Worm (Caenorhabditis elegans) whole organism, L2 larva: ENCODE results near the gene F33C8.4.

Source experiments
- C34F6.9 ChIP-seq: fragments of 150-350 bp; optimal IDR thresholded peaks from 2 replicates; lab custom pipeline; 2014; ENCODE audit warnings: missing biosample characterization, missing genetic modification characterization
- F13H6.1 ChIP-seq: sonication (generic microtip); optimal IDR thresholded peaks from 2 replicates; lab custom pipeline; 2016; ENCODE audit warnings: missing genetic modification characterization, missing compliant biosample characterization
- R02D3.7 ChIP-seq: fragments of 150-350 bp; optimal IDR thresholded peaks from 2 replicates; lab custom pipeline; 2014; ENCODE audit warnings: missing biosample characterization, missing genetic modification characterization
- ZK546.5 ChIP-seq: sonication (generic microtip); optimal IDR thresholded peaks from 2 replicates; lab custom pipeline; 2017; ENCODE audit warnings: missing biosample characterization, missing genetic modification characterization
- alr-1 ChIP-seq: fragments of 150-350 bp; optimal IDR thresholded peaks from 2 replicates; lab custom pipeline; 2014; ENCODE audit warnings: missing biosample characterization, missing genetic modification characterization
- aly-2 ChIP-seq: fragments of 150-350 bp; optimal IDR thresholded peaks from 2 replicates; lab custom pipeline; 2014; ENCODE audit warnings: missing biosample characterization, missing genetic modification characterization
- ama-1 ChIP-seq: fragments of 150-350 bp; optimal IDR thresholded peaks from 2 replicates; lab custom pipeline; 2018; ENCODE audit warnings: inconsistent platforms
- blmp-1 ChIP-seq: sonication (generic microtip); optimal IDR thresholded peaks from 2 replicates; lab custom pipeline; 2017; ENCODE audit warnings: missing genetic modification characterization, mild to moderate bottlenecking, missing compliant biosample characterization, antibody characterized with exemption, moderate library complexity; ENCODE audit not compliant: insufficient read depth
- ceh-16 ChIP-seq: fragments of 150-350 bp; optimal IDR thresholded peaks from 2 replicates; lab custom pipeline; 2014; ENCODE audit warnings: missing biosample characterization, missing genetic modification characterization
- ceh-82 ChIP-seq: fragments of 150-350 bp; optimal IDR thresholded peaks from 2 replicates; lab custom pipeline; 2014; ENCODE audit warnings: missing biosample characterization, missing genetic modification characterization
- crh-2 ChIP-seq: sonication (generic microtip); optimal IDR thresholded peaks from 2 replicates; lab custom pipeline; 2017; ENCODE audit warnings: missing biosample characterization, missing genetic modification characterization
- egl-27 ChIP-seq: sonication (generic microtip); optimal IDR thresholded peaks from 3 replicates; lab custom pipeline; 2017; ENCODE audit warnings: missing biosample characterization, missing genetic modification reagents, missing genetic modification characterization
- elt-1 ChIP-seq: fragments of 150-350 bp; optimal IDR thresholded peaks from 2 replicates; lab custom pipeline; 2014; ENCODE audit warnings: missing biosample characterization, missing genetic modification characterization
- elt-3 ChIP-seq: sonication (generic microtip); optimal IDR thresholded peaks from 2 replicates; lab custom pipeline; 2017; ENCODE audit warnings: missing biosample characterization, missing genetic modification characterization
- fos-1 ChIP-seq: fragments of 150-350 bp; optimal IDR thresholded peaks from 2 replicates; lab custom pipeline; 2014; ENCODE audit warnings: missing biosample characterization, missing genetic modification characterization
- gmeb-1 ChIP-seq: fragments of 150-350 bp; optimal IDR thresholded peaks from 2 replicates; lab custom pipeline; 2014; ENCODE audit warnings: missing biosample characterization, missing genetic modification characterization
- lin-11 ChIP-seq: fragments of 150-350 bp; sonication (generic microtip); optimal IDR thresholded peaks from 2 replicates; lab custom pipeline; 2014; ENCODE audit warnings: missing biosample characterization, missing genetic modification characterization, inconsistent platforms, mixed read lengths
- lin-13 ChIP-seq: fragments of 150-350 bp; optimal IDR thresholded peaks from 2 replicates; lab custom pipeline; 2014; ENCODE audit warnings: missing biosample characterization, missing genetic modification reagents, missing genetic modification characterization
- lin-39 ChIP-seq: fragments of 150-350 bp; optimal IDR thresholded peaks from 2 replicates; lab custom pipeline; 2014; ENCODE audit warnings: missing biosample characterization, missing genetic modification reagents, missing genetic modification characterization
- lsy-2 ChIP-seq, 2 experiments: fragments of 150-350 bp in 1 of 2; sonication (generic microtip) in 1 of 2; optimal IDR thresholded peaks; 2 replicates each; lab custom pipeline; 2014 to 2017; ENCODE audit warnings: missing biosample characterization in 2 of 2, missing genetic modification characterization in 2 of 2
- mab-5 ChIP-seq: fragments of 150-350 bp; optimal IDR thresholded peaks from 2 replicates; lab custom pipeline; 2014; ENCODE audit warnings: missing biosample characterization, missing genetic modification characterization
- mdl-1 ChIP-seq, 2 experiments: fragments of 150-350 bp in 1 of 2; sonication (generic microtip) in 1 of 2; optimal IDR thresholded peaks; 2 replicates each; lab custom pipeline; 2017; ENCODE audit warnings: missing biosample characterization in 2 of 2, missing genetic modification characterization in 2 of 2
- nhr-10 ChIP-seq: sonication (generic microtip); optimal IDR thresholded peaks from 2 replicates; lab custom pipeline; 2017; ENCODE audit warnings: missing biosample characterization, missing genetic modification characterization
- nhr-12 ChIP-seq: fragments of 150-350 bp; optimal IDR thresholded peaks from 2 replicates; lab custom pipeline; 2014; ENCODE audit warnings: missing biosample characterization, missing genetic modification characterization
- nhr-129 ChIP-seq: fragments of 150-350 bp; optimal IDR thresholded peaks from 2 replicates; lab custom pipeline; 2014; ENCODE audit warnings: missing biosample characterization, missing genetic modification characterization
- nhr-21 ChIP-seq: fragments of 150-350 bp; optimal IDR thresholded peaks from 2 replicates; lab custom pipeline; 2014; ENCODE audit warnings: missing biosample characterization, missing genetic modification characterization
- nhr-23 ChIP-seq: fragments of 150-350 bp; optimal IDR thresholded peaks from 2 replicates; lab custom pipeline; 2014; ENCODE audit warnings: missing biosample characterization, missing genetic modification reagents, missing genetic modification characterization
- nhr-237 ChIP-seq: fragments of 150-350 bp; optimal IDR thresholded peaks from 2 replicates; lab custom pipeline; 2014; ENCODE audit warnings: missing biosample characterization, missing genetic modification characterization
- nhr-25 ChIP-seq: fragments of 150-350 bp; sonication (generic microtip); optimal IDR thresholded peaks from 3 replicates; lab custom pipeline; 2014; ENCODE audit warnings: missing biosample characterization, missing genetic modification characterization
- nhr-77 ChIP-seq: fragments of 150-350 bp; optimal IDR thresholded peaks from 2 replicates; lab custom pipeline; 2014; ENCODE audit warnings: missing biosample characterization, missing genetic modification characterization
- skn-1 ChIP-seq: sonication (generic microtip); optimal IDR thresholded peaks from 2 replicates; lab custom pipeline; 2017; ENCODE audit warnings: missing biosample characterization, missing genetic modification characterization
- sma-3 ChIP-seq: sonication (generic microtip); optimal IDR thresholded peaks from 2 replicates; lab custom pipeline; 2016; ENCODE audit warnings: missing genetic modification reagents, missing genetic modification characterization, missing compliant biosample characterization
- sma-9 ChIP-seq, 2 experiments: fragments of 150-350 bp in 1 of 2; sonication (generic microtip) in 1 of 2; optimal IDR thresholded peaks; 2 replicates each; lab custom pipeline; 2014 to 2016; ENCODE audit warnings: missing genetic modification characterization in 2 of 2, mild to moderate bottlenecking in 1 of 2, missing biosample characterization in 1 of 2, missing compliant biosample characterization in 1 of 2, missing genetic modification reagents in 1 of 2, moderate library complexity in 1 of 2
- snpc-4 ChIP-seq: fragments of 150-350 bp; optimal IDR thresholded peaks from 2 replicates; lab custom pipeline; 2014; ENCODE audit warnings: missing biosample characterization, missing genetic modification characterization
- unc-62 ChIP-seq: fragments of 150-350 bp; optimal IDR thresholded peaks from 2 replicates; lab custom pipeline; 2014; ENCODE audit warnings: missing biosample characterization, missing genetic modification reagents, missing genetic modification characterization
- zag-1 ChIP-seq: fragments of 150-350 bp; optimal IDR thresholded peaks from 2 replicates; lab custom pipeline; 2014; ENCODE audit warnings: missing biosample characterization, missing genetic modification characterization
- ztf-1 ChIP-seq: fragments of 200-800 bp; sonication (Bioruptor generic); conservative IDR thresholded peaks from 2 replicates; pipeline ENCODE4 v1.3.6; 2022; ENCODE audit warnings: missing genetic modification characterization, missing compliant biosample characterization
- ztf-11 ChIP-seq: sonication (generic microtip); optimal IDR thresholded peaks from 2 replicates; lab custom pipeline; 2017; ENCODE audit warnings: missing biosample characterization, missing genetic modification characterization
- ztf-4 ChIP-seq: fragments of 150-350 bp; optimal IDR thresholded peaks from 2 replicates; lab custom pipeline; 2014; ENCODE audit warnings: missing biosample characterization, missing genetic modification characterization

Gene F33C8.4

ce11 chrX:14731828-14732331 lies at the start of gene F33C8.4:
F33C8.4 (plus strand) TSS chrX:14732281.
- no peak for TF ChIP-seq ama-1
- peak; percentile 44 for TF ChIP-seq sma-9 (GFP tag; optimal IDR thresholded peaks at IDR 0.05; lab: Kevin White, UChicago)
- TF ChIP-seq sma-9 (tag; optimal IDR thresholded peaks at IDR 0.05; lab: Kevin White, UChicago): no peak
- TF ChIP-seq nhr-129 (tag; lab: Kevin White, UChicago): peak; percentile 0
- TF ChIP-seq F13H6.1 (tag; lab: Kevin White, UChicago): peak; percentile 47

- TF ChIP-seq crh-2 (tag; lab: Kevin White, UChicago) (no peak), R02D3.7 (no peak), egl-27 (tag; lab: Kevin White, UChicago) (no peak), sma-9 (GFP tag; optimal IDR thresholded peaks at IDR 0.05; lab: Kevin White, UChicago) (peak; percentile 2), sma-9 (tag; optimal IDR thresholded peaks at IDR 0.05; lab: Kevin White, UChicago) (no peak), ceh-82 (no peak), aly-2 (tag; lab: Kevin White, UChicago) (no peak), fos-1 (tag; lab: Kevin White, UChicago) (no peak), gmeb-1 (no peak), ceh-16 (tag; lab: Kevin White, UChicago) (no peak), C34F6.9 (tag; lab: Kevin White, UChicago) (no peak), nhr-23 (tag; lab: Kevin White, UChicago) (no peak), ama-1 (no peak), lin-11 (tag; lab: Kevin White, UChicago) (no peak), mdl-1 (tag; optimal IDR thresholded peaks at IDR 0.05; lab: Kevin White, UChicago) (no peak), blmp-1 (tag; lab: Kevin White, UChicago) (no peak), lsy-2 (tag; optimal IDR thresholded peaks at IDR 0.05; lab: Kevin White, UChicago) (no peak), nhr-21 (tag; lab: Kevin White, UChicago) (no peak), ztf-11 (tag; lab: Kevin White, UChicago) (no peak), skn-1 (no peak), nhr-129 (tag; lab: Kevin White, UChicago) (peak; percentile 40), elt-1 (tag; lab: Kevin White, UChicago) (no peak), F13H6.1 (tag; lab: Kevin White, UChicago) (peak; percentile 58), elt-3 (tag; lab: Kevin White, UChicago) (no peak), lin-39 (tag; lab: Kevin White, UChicago) (no peak)
These were observed 47.6 kb upstream of the F33C8.4 start, which contains the start of gene csq-1 for ce11 chrX:14684406-14684927. csq-1 (plus strand) TSS chrX:14684877.

DNA sequence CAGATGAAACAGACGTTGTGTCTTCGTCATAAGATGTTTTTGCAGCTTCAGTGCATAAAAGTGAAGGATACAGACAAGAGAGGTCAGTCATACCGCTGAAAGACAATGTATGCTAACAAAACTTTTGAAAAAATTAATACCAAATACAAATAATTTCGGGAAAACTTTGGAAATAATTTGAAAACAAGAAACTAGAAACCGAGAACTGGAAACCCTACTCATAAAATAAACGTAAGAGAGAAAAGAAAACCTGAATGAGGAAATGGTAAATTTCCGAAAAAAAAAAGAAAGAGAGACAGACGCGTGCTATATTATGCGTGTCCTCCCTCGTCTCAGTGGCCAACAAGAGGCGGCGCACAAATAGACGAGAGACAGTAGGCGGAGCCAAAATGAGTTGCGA lies 39.2 kb upstream of the F33C8.4 start, which contains the start of gene sox-3:
Gene sox-3 (minus strand): TSS at position 101 of the 400 bp plus-strand sequence.
- no peak for TF ChIP-seq nhr-23 (tag; lab: Kevin White, UChicago)
- TF ChIP-seq unc-62: no peak
- no peak for TF ChIP-seq fos-1 (tag; lab: Kevin White, UChicago)
- no peak for TF ChIP-seq alr-1 (tag; lab: Kevin White, UChicago)
- TF ChIP-seq nhr-10: no peak
- no peak for TF ChIP-seq C34F6.9 (tag; lab: Kevin White, UChicago)
- TF ChIP-seq ztf-4: no peak
- TF ChIP-seq snpc-4 (tag; lab: Kevin White, UChicago): no peak
- TF ChIP-seq nhr-25 (tag; lab: Kevin White, UChicago): no peak

DNA sequence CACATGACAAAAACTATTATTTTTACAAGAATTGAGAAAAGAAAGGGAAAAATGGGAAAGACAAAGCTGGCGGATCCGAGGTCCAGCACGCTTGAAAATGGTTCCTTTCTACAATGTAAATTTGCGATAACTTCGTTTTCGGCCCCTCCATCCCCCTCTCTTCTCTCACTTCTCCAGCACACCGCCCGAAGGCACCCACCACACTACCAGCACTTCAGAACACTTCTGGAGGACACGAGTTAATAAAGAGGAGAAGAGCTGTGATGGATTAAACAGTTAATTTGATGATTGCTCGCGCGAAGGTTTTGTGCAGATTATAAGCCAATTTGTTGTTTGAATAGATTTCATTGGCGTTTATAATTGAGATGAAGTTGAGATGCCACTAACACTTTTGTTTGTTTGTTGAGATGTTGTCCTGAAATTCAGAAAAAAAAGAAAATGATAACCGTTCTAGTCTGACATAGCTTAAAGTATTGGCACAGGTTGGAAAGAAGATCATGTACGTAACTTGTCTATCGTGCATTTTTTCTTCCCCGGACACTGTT lies 37.4 kb upstream of the F33C8.4 start:
- no peak for TF ChIP-seq mab-5 (tag; lab: Kevin White, UChicago)

ce11 chrX:14695892-14696291 lies 36.2 kb upstream of the F33C8.4 start:
- TF ChIP-seq nhr-77 (tag; lab: Kevin White, UChicago): no peak
- no peak for TF ChIP-seq mdl-1 (tag; optimal IDR thresholded peaks at IDR 0.05; lab: Kevin White, UChicago)
- TF ChIP-seq egl-27 (tag; lab: Kevin White, UChicago): no peak
- TF ChIP-seq crh-2 (tag; lab: Kevin White, UChicago): no peak
- no peak for TF ChIP-seq zag-1 (tag; lab: Kevin White, UChicago)
- TF ChIP-seq skn-1: no peak
- no peak for TF ChIP-seq lin-13 (GFP tag; lab: Kevin White, UChicago)
- TF ChIP-seq elt-3 (tag; lab: Kevin White, UChicago): no peak
- no peak for TF ChIP-seq ceh-82
- no peak for TF ChIP-seq ZK546.5 (tag; lab: Kevin White, UChicago)
- TF ChIP-seq lsy-2 (tag; optimal IDR thresholded peaks at IDR 0.05; lab: Kevin White, UChicago): no peak
- no peak for TF ChIP-seq F13H6.1 (tag; lab: Kevin White, UChicago)
- no peak for TF ChIP-seq sma-9 (GFP tag; optimal IDR thresholded peaks at IDR 0.05; lab: Kevin White, UChicago)
- no peak for TF ChIP-seq sma-9 (tag; optimal IDR thresholded peaks at IDR 0.05; lab: Kevin White, UChicago)
- no peak for TF ChIP-seq nhr-12
- TF ChIP-seq nhr-237 (tag; lab: Kevin White, UChicago): no peak
- TF ChIP-seq sma-3 (GFP tag; lab: Kevin White, UChicago): no peak
- TF ChIP-seq ztf-1: no peak
- no peak for TF ChIP-seq nhr-23 (tag; lab: Kevin White, UChicago)
- TF ChIP-seq ztf-4: no peak
- TF ChIP-seq, all 48 proteins: peak for 0
